Worm (Caenorhabditis elegans) whole organism, L4 larva: Measurements from ENCODE around the gene ace-3.

ENCODE experiments used
- F26F4.8 ChIP-seq: fragments of 200-800 bp; sonication (Bioruptor generic); conservative IDR thresholded peaks from 2 replicates; pipeline ENCODE4 v1.3.6; 2022; ENCODE audit warnings: missing genetic modification characterization, missing compliant biosample characterization
- F44E2.7 ChIP-seq: fragments of 200-800 bp; sonication (Bioruptor generic); IDR thresholded peaks from 2 replicates; pipeline ENCODE4 v2.1.2; 2022; ENCODE audit warnings: missing genetic modification characterization, missing compliant biosample characterization
- F49E8.2 ChIP-seq: sonication (generic microtip); optimal IDR thresholded peaks from 2 replicates; lab custom pipeline; 2016; ENCODE audit warnings: missing compliant biosample characterization, mild to moderate bottlenecking, missing genetic modification characterization, borderline replicate concordance
- R02D3.7 ChIP-seq: fragments of 150-350 bp; sonication (generic microtip); optimal IDR thresholded peaks from 3 replicates; lab custom pipeline; 2014; ENCODE audit warnings: missing biosample characterization, missing genetic modification characterization
- Y75B8A.6 ChIP-seq: fragments of 200-800 bp; sonication (Bioruptor generic); IDR thresholded peaks from 2 replicates; pipeline ENCODE4 v1.3.6; 2022; ENCODE audit warnings: missing genetic modification reagents, missing genetic modification characterization, missing compliant biosample characterization
- ZK337.2 ChIP-seq: fragments of 200-800 bp; sonication (Bioruptor generic); IDR thresholded peaks from 2 replicates; pipeline ENCODE4 v1.3.6; 2022; ENCODE audit warnings: missing genetic modification reagents, missing genetic modification characterization, missing compliant biosample characterization
- ama-1 ChIP-seq: fragments of 150-350 bp; optimal IDR thresholded peaks from 2 replicates; lab custom pipeline; 2014; ENCODE audit warnings: inconsistent platforms, mixed read lengths
- attf-4 ChIP-seq: sonication (generic microtip); optimal IDR thresholded peaks from 3 replicates; lab custom pipeline; 2017; ENCODE audit warnings: missing biosample characterization, missing genetic modification characterization
- ceh-20 ChIP-seq: fragments of 200-800 bp; sonication (Bioruptor generic); IDR thresholded peaks from 2 replicates; pipeline ENCODE4 v1.3.6; 2022; ENCODE audit warnings: missing genetic modification reagents, missing genetic modification characterization, missing compliant biosample characterization
- ceh-32 ChIP-seq: sonication (generic microtip); optimal IDR thresholded peaks from 2 replicates; lab custom pipeline; 2016; ENCODE audit warnings: mild to moderate bottlenecking, missing genetic modification characterization, missing compliant biosample characterization; ENCODE audit not compliant: poor library complexity
- ceh-44 ChIP-seq: fragments of 200-800 bp; sonication (Bioruptor generic); IDR thresholded peaks from 2 replicates; pipeline ENCODE4 v1.3.6; 2022; ENCODE audit warnings: missing genetic modification reagents, missing genetic modification characterization, missing compliant biosample characterization
- cey-2 ChIP-seq: sonication (generic microtip); optimal IDR thresholded peaks from 3 replicates; lab custom pipeline; 2017; ENCODE audit warnings: missing genetic modification characterization, mild to moderate bottlenecking, missing compliant biosample characterization, antibody characterized with exemption, borderline replicate concordance; ENCODE audit not compliant: insufficient read depth
- ctbp-1 ChIP-seq: fragments of 200-800 bp; sonication (Bioruptor generic); IDR thresholded peaks from 2 replicates; pipeline ENCODE4 v1.3.6; 2022; ENCODE audit warnings: missing genetic modification reagents, missing genetic modification characterization, missing compliant biosample characterization
- daf-16 ChIP-seq, 3 experiments: sonication (generic microtip); optimal IDR thresholded peaks; 2 replicates each; lab custom pipeline; 2016 to 2017; ENCODE audit warnings: missing genetic modification characterization in 3 of 3, missing genetic modification reagents in 3 of 3, mild to moderate bottlenecking in 2 of 3, missing compliant biosample characterization in 2 of 3, missing biosample characterization in 1 of 3, moderate library complexity in 1 of 3
- daf-19 ChIP-seq: fragments of 200-800 bp; sonication (Bioruptor generic); conservative IDR thresholded peaks from 2 replicates; pipeline ENCODE4 v1.3.6; 2022; ENCODE audit warnings: missing genetic modification characterization, missing compliant biosample characterization
- dve-1 ChIP-seq: sonication (generic microtip); optimal IDR thresholded peaks from 2 replicates; lab custom pipeline; 2017; ENCODE audit warnings: antibody characterized with exemption, mild to moderate bottlenecking, missing genetic modification characterization, missing compliant biosample characterization; ENCODE audit not compliant: insufficient read depth
- hlh-11 ChIP-seq: fragments of 200-800 bp; sonication (Bioruptor generic); optimal IDR thresholded peaks from 2 replicates; lab custom pipeline; 2018; ENCODE audit warnings: mild to moderate bottlenecking, missing genetic modification characterization, missing compliant biosample characterization
- hmg-1.1 ChIP-seq: fragments of 200-800 bp; sonication (Bioruptor generic); IDR thresholded peaks from 2 replicates; pipeline ENCODE4 v1.3.6; 2022; ENCODE audit warnings: missing genetic modification reagents, missing genetic modification characterization, missing compliant biosample characterization
- jun-1 ChIP-seq: fragments of 150-350 bp; optimal IDR thresholded peaks from 2 replicates; lab custom pipeline; 2014; ENCODE audit warnings: missing biosample characterization, missing genetic modification reagents, missing genetic modification characterization
- lim-7 ChIP-seq: fragments of 200-800 bp; sonication (Bioruptor generic); IDR thresholded peaks from 2 replicates; pipeline ENCODE4 v1.3.6; 2022; ENCODE audit warnings: missing genetic modification characterization, missing compliant biosample characterization
- lin-1 ChIP-seq: fragments of 200-800 bp; sonication (Bioruptor generic); IDR thresholded peaks from 2 replicates; pipeline ENCODE4 v1.3.6; 2022; ENCODE audit warnings: missing genetic modification reagents, missing genetic modification characterization, missing compliant biosample characterization
- lin-13 ChIP-seq: fragments of 150-350 bp; optimal IDR thresholded peaks from 2 replicates; lab custom pipeline; 2014; ENCODE audit warnings: missing biosample characterization, missing genetic modification reagents, missing genetic modification characterization
- mdl-1 ChIP-seq, 2 experiments: fragments of 150-350 bp in 1 of 2; sonication (generic microtip) in 1 of 2; optimal IDR thresholded peaks; 2 replicates each; lab custom pipeline; 2014 to 2017; ENCODE audit warnings: missing biosample characterization in 2 of 2, missing genetic modification characterization in 2 of 2
- mep-1 ChIP-seq: fragments of 150-350 bp; sonication (generic microtip); optimal IDR thresholded peaks from 3 replicates; lab custom pipeline; 2014; ENCODE audit warnings: missing biosample characterization, missing genetic modification characterization
- mes-2 ChIP-seq: sonication (generic microtip); optimal IDR thresholded peaks from 2 replicates; lab custom pipeline; 2016; ENCODE audit warnings: missing genotype, mild to moderate bottlenecking, missing genetic modification characterization, missing compliant biosample characterization; ENCODE audit not compliant: poor library complexity, severe bottlenecking
- mxl-2 ChIP-seq: fragments of 200-800 bp; sonication (Bioruptor generic); conservative IDR thresholded peaks from 2 replicates; pipeline ENCODE4 v1.3.6; 2022; ENCODE audit warnings: missing genetic modification reagents, missing genetic modification characterization, missing compliant biosample characterization
- mxl-3 ChIP-seq: fragments of 200-800 bp; sonication (Bioruptor generic); optimal IDR thresholded peaks from 2 replicates; lab custom pipeline; 2018; ENCODE audit warnings: mild to moderate bottlenecking, missing genetic modification characterization, missing compliant biosample characterization
- nhr-102 ChIP-seq: sonication (generic microtip); optimal IDR thresholded peaks from 2 replicates; lab custom pipeline; 2016; ENCODE audit warnings: mild to moderate bottlenecking, missing genetic modification characterization, moderate library complexity, missing compliant biosample characterization
- nhr-11 ChIP-seq: fragments of 150-350 bp; optimal IDR thresholded peaks from 2 replicates; lab custom pipeline; 2014; ENCODE audit warnings: missing biosample characterization, missing genetic modification characterization
- nhr-111 ChIP-seq: fragments of 200-800 bp; sonication (Bioruptor generic); optimal IDR thresholded peaks from 2 replicates; lab custom pipeline; 2018; ENCODE audit warnings: mild to moderate bottlenecking, missing genetic modification characterization, missing compliant biosample characterization
- nhr-42 ChIP-seq: fragments of 200-800 bp; sonication (Bioruptor generic); IDR thresholded peaks from 2 replicates; pipeline ENCODE4 v1.3.6; 2022; ENCODE audit warnings: missing genetic modification characterization, missing compliant biosample characterization
- nhr-48 ChIP-seq: sonication (generic microtip); optimal IDR thresholded peaks from 2 replicates; lab custom pipeline; 2016; ENCODE audit warnings: mild to moderate bottlenecking, missing genetic modification characterization, missing compliant biosample characterization
- nhr-77 ChIP-seq: fragments of 150-350 bp; optimal IDR thresholded peaks from 2 replicates; lab custom pipeline; 2014; ENCODE audit warnings: missing biosample characterization, missing genetic modification characterization
- pha-4 ChIP-seq, 2 experiments: fragments of 150-350 bp in 1 of 2; fragments of 200-800 bp in 1 of 2; sonication (Bioruptor generic) in 1 of 2; IDR thresholded peaks in 1 of 2; optimal IDR thresholded peaks in 1 of 2; 2 replicates each; pipeline versions ENCODE4 v1.3.6 to Lab custom; 2014 to 2022; ENCODE audit warnings: missing genetic modification characterization in 2 of 2, missing genetic modification reagents in 2 of 2, missing biosample characterization in 1 of 2, missing compliant biosample characterization in 1 of 2
- php-3 ChIP-seq: fragments of 200-800 bp; sonication (Bioruptor generic); IDR thresholded peaks from 2 replicates; pipeline ENCODE4 v1.3.6; 2022; ENCODE audit warnings: missing genetic modification reagents, missing genetic modification characterization, missing compliant biosample characterization
- pqm-1 ChIP-seq: sonication (generic microtip); optimal IDR thresholded peaks from 2 replicates; lab custom pipeline; 2017; ENCODE audit warnings: missing biosample characterization, missing genetic modification characterization
- rbr-2 ChIP-seq: sonication (generic microtip); optimal IDR thresholded peaks from 2 replicates; lab custom pipeline; 2016; ENCODE audit warnings: missing genotype, missing genetic modification characterization, missing compliant biosample characterization
- saeg-2 ChIP-seq: fragments of 200-800 bp; sonication (Bioruptor generic); IDR thresholded peaks from 2 replicates; pipeline ENCODE4 v1.3.6; 2022; ENCODE audit warnings: missing genetic modification reagents, missing genetic modification characterization, missing compliant biosample characterization
- set-16 ChIP-seq: fragments of 200-800 bp; sonication (Bioruptor generic); IDR thresholded peaks from 2 replicates; pipeline ENCODE4 v1.3.6; 2022; ENCODE audit warnings: missing genetic modification reagents, missing genetic modification characterization, missing compliant biosample characterization
- skn-1 ChIP-seq: fragments of 150-350 bp; optimal IDR thresholded peaks from 2 replicates; lab custom pipeline; 2014; ENCODE audit warnings: missing biosample characterization, missing genetic modification characterization
- tag-97 ChIP-seq: fragments of 200-800 bp; sonication (Bioruptor generic); IDR thresholded peaks from 2 replicates; pipeline ENCODE4 v1.3.6; 2022; ENCODE audit warnings: missing genetic modification characterization, missing compliant biosample characterization
- unc-130 ChIP-seq: sonication (generic microtip); optimal IDR thresholded peaks from 2 replicates; lab custom pipeline; 2016; ENCODE audit warnings: missing genetic modification reagents, missing genetic modification characterization, missing compliant biosample characterization
- zag-1 ChIP-seq: fragments of 150-350 bp; optimal IDR thresholded peaks from 2 replicates; lab custom pipeline; 2014; ENCODE audit warnings: missing biosample characterization, missing genetic modification characterization
- zfp-2 ChIP-seq: sonication (generic microtip); optimal IDR thresholded peaks from 2 replicates; lab custom pipeline; 2016; ENCODE audit warnings: mild to moderate bottlenecking, missing genetic modification characterization, missing compliant biosample characterization
- zfp-3 ChIP-seq: fragments of 200-800 bp; sonication (Bioruptor generic); conservative IDR thresholded peaks from 2 replicates; pipeline ENCODE4 v1.3.6; 2022; ENCODE audit warnings: missing genetic modification reagents, missing genetic modification characterization, missing compliant biosample characterization
- zip-11 ChIP-seq: fragments of 200-800 bp; sonication (Bioruptor generic); IDR thresholded peaks from 2 replicates; pipeline ENCODE4 v1.3.6; 2022; ENCODE audit warnings: missing genetic modification characterization, missing compliant biosample characterization

The ace-3 gene

DNA sequence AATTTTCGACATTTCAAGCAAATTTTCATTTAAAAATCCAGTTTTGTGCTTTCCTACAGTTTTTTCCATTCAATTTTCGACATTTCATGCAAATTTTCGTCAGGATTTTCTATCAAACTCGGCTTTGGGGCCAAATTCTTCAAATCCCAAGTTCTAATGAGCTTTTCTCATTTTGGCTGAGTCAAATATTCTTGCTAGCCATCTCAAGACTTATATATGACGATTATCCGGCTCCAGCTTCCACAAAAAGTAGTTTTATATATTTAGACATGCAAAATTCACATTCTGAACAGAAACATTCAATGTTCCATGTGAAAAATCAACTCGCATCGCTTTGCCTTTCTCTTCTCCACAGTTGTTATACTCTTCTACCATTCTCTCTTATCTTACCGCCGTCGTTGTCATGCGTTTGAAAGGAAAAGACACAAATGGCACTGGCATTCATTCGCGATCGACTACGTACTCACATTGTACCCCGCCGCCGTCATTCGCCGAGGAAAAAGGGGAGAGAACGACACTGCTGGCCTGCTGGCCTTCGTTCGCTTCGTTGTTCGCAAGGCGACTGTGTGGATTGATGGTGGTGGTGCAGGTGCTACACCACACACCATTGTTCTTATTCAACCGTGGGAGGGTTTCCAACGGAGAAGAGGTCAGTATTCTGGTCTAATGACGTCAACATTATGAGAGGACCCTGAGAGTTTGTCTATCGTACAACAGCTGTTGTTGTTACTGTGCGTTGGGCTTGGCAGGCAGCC, 42.5 kb downstream of the ace-3 start (continued):
- TF ChIP-seq rbr-2 (tag; lab: Kevin White, UChicago) (peak; percentile 18), saeg-2 (no peak), lin-1 (peak; percentile 35; the same call in 1 of the 2 replicates), dve-1 (tag; lab: Kevin White, UChicago) (peak; percentile 73), pqm-1 (tag; lab: Kevin White, UChicago) (peak; percentile 65), mxl-2 (GFP tag; lab: Robert Waterston, UW) (no peak), nhr-11 (tag; lab: Kevin White, UChicago) (no peak), hlh-11 (peak; percentile 81), tag-97 (GFP tag; lab: Robert Waterston, UW) (no peak), jun-1 (tag; lab: Kevin White, UChicago) (no peak), skn-1 (no peak), ceh-44 (GFP tag; lab: Robert Waterston, UW) (no peak), php-3 (GFP tag; lab: Robert Waterston, UW) (no peak)

DNA sequence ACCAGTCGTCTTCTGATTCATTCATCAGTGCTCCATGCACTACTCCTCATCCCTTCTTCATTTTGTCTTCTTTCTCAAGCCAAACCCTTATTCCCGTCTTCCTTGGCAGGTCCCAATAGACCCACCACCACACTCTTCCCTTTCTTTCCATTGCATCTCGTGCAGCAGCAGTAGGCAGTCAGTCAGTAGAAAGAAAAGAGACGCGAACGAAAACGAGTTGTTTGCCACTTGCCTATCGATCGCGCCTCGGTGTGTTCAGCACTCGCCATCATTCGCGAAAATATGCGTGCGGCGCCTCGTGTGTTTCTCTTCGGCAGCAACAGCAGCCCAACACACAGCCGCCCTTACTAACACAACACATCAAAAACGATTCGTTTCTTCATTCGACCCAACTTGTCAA, 44.1 kb downstream of the ace-3 start:
- TF ChIP-seq ZK337.2 (GFP tag; lab: Robert Waterston, UW) (no peak), F26F4.8 (GFP tag; lab: Robert Waterston, UW) (no peak), mes-2 (peak; percentile 73), nhr-102 (tag; lab: Kevin White, UChicago) (no peak), nhr-42 (peak; percentile 5; the same call in 1 of the 2 replicates), F44E2.7 (GFP tag; lab: Robert Waterston, UW) (no peak), cey-2 (tag; lab: Kevin White, UChicago) (no peak), zip-11 (GFP tag; lab: Robert Waterston, UW) (no peak), lin-13 (GFP tag; lab: Kevin White, UChicago) (peak; percentile 7), nhr-48 (tag; lab: Kevin White, UChicago) (no peak), zfp-2 (tag; lab: Kevin White, UChicago) (no peak), daf-19 (no peak), R02D3.7 (tag; lab: Kevin White, UChicago) (no peak), mxl-2 (GFP tag; lab: Robert Waterston, UW) (no peak), zag-1 (tag; lab: Kevin White, UChicago) (no peak), attf-4 (tag; lab: Kevin White, UChicago) (no peak), hmg-1.1 (GFP tag; lab: Robert Waterston, UW) (peak; percentile 88), nhr-111 (GFP tag; lab: Kevin White, UChicago) (no peak), ceh-20 (GFP tag; lab: Robert Waterston, UW) (no peak), mep-1 (tag; lab: Kevin White, UChicago) (peak; percentile 74), ctbp-1 (GFP tag; lab: Robert Waterston, UW) (no peak; the same call in 1 of the 2 replicates), ama-1 (no peak), lim-7 (no peak), F49E8.2 (tag; lab: Kevin White, UChicago) (no peak), ceh-32 (tag; lab: Kevin White, UChicago) (no peak), set-16 (peak; percentile 5; the same call in 1 of the 2 replicates), mdl-1 (tag; optimal IDR thresholded peaks at IDR 0.05; lab: Kevin White, UChicago) (peak; percentile 7 to 89), zfp-3 (no peak), Y75B8A.6 (GFP tag; lab: Robert Waterston, UW) (no peak), nhr-77 (tag; lab: Kevin White, UChicago) (peak; percentile 75), unc-130 (no peak), skn-1 (no peak), mxl-3 (GFP tag; lab: Kevin White, UChicago) (peak; percentile 89), nhr-11 (tag; lab: Kevin White, UChicago) (peak; percentile 53), dve-1 (tag; lab: Kevin White, UChicago) (peak; percentile 47), daf-16 (GFP tag; optimal IDR thresholded peaks at IDR 0.05; lab: Kevin White, UChicago) (no peak), daf-16 (tag; optimal IDR thresholded peaks at IDR 0.05; lab: Kevin White, UChicago) (peak; percentile 57), pqm-1 (tag; lab: Kevin White, UChicago) (no peak), pha-4 (GFP tag; IDR thresholded peaks at IDR 0.05; lab: Robert Waterston, UW) (peak; percentile 28; the same call in 1 of the 2 replicates), pha-4 (tag; optimal IDR thresholded peaks at IDR 0.05; lab: Kevin White, UChicago) (no peak)
